Worm (Caenorhabditis elegans) whole organism, young adult: ENCODE data around the gene hlh-15.
A peak's percentile ranks its signal among the peaks of the same experiment; 100 is the strongest.

Source experiments
- B0035.1 ChIP-seq: sonication (generic microtip); optimal IDR thresholded peaks from 2 replicates; lab custom pipeline; 2016; ENCODE audit warnings: missing genetic modification characterization, mild to moderate bottlenecking, missing compliant biosample characterization, missing genotype, missing genetic modification reagents
- F10E7.11 ChIP-seq: sonication (generic microtip); optimal IDR thresholded peaks from 2 replicates; lab custom pipeline; 2017; ENCODE audit warnings: mild to moderate bottlenecking, missing genetic modification characterization, moderate library complexity, missing compliant biosample characterization
- F33H1.4 ChIP-seq: fragments of 200-800 bp; sonication (Bioruptor generic); IDR thresholded peaks from 2 replicates; pipeline ENCODE4 v1.3.6; 2022; ENCODE audit warnings: missing genetic modification reagents, missing genetic modification characterization, missing compliant biosample characterization
- F49E8.2 ChIP-seq: sonication (generic microtip); optimal IDR thresholded peaks from 3 replicates; lab custom pipeline; 2017; ENCODE audit warnings: missing genetic modification characterization, mild to moderate bottlenecking, missing compliant biosample characterization, antibody characterized with exemption, moderate library complexity; ENCODE audit not compliant: insufficient read depth
- F52B5.7 ChIP-seq: sonication (generic microtip); optimal IDR thresholded peaks from 2 replicates; lab custom pipeline; 2016; ENCODE audit warnings: mild to moderate bottlenecking, missing genetic modification characterization, missing compliant biosample characterization
- F55B11.4 ChIP-seq: sonication (generic microtip); optimal IDR thresholded peaks from 2 replicates; lab custom pipeline; 2016; ENCODE audit warnings: missing compliant biosample characterization, missing genetic modification characterization, borderline replicate concordance; ENCODE audit not compliant: insufficient read depth
- T26A5.8 ChIP-seq: sonication (generic microtip); optimal IDR thresholded peaks from 2 replicates; lab custom pipeline; 2016; ENCODE audit warnings: missing genetic modification characterization, missing compliant biosample characterization
- Y53G8AR.9 ChIP-seq: fragments of 200-800 bp; sonication (Bioruptor generic); conservative IDR thresholded peaks from 2 replicates; pipeline ENCODE4 v1.3.6; 2022; ENCODE audit warnings: missing genetic modification reagents, missing genetic modification characterization, missing compliant biosample characterization
- Y67H2A.10 ChIP-seq: fragments of 200-800 bp; sonication (Bioruptor generic); conservative IDR thresholded peaks from 2 replicates; pipeline ENCODE4 v1.3.6; 2022; ENCODE audit warnings: missing genetic modification reagents, missing genetic modification characterization, missing compliant biosample characterization
- ZK185.1 ChIP-seq: sonication (generic microtip); optimal IDR thresholded peaks from 2 replicates; lab custom pipeline; 2016; ENCODE audit warnings: mild to moderate bottlenecking, missing genetic modification characterization, missing compliant biosample characterization; ENCODE audit not compliant: poor library complexity, severe bottlenecking
- akir-1 ChIP-seq: fragments of 200-800 bp; sonication (Bioruptor generic); optimal IDR thresholded peaks from 2 replicates; lab custom pipeline; 2018; ENCODE audit warnings: mild to moderate bottlenecking, missing genetic modification characterization, moderate library complexity, missing compliant biosample characterization
- aptf-2 ChIP-seq: fragments of 200-800 bp; sonication (Bioruptor generic); conservative IDR thresholded peaks from 2 replicates; pipeline ENCODE4 v1.3.6; 2022; ENCODE audit warnings: missing genetic modification reagents, missing genetic modification characterization, missing compliant biosample characterization
- athp-1 ChIP-seq: sonication (generic microtip); optimal IDR thresholded peaks from 2 replicates; lab custom pipeline; 2017; ENCODE audit warnings: mild to moderate bottlenecking, missing genetic modification characterization, missing compliant biosample characterization
- bed-2 ChIP-seq: fragments of 200-800 bp; sonication (Bioruptor generic); IDR thresholded peaks from 2 replicates; pipeline ENCODE4 v1.3.6; 2022; ENCODE audit warnings: missing genetic modification reagents, missing genetic modification characterization, missing compliant biosample characterization
- ceh-100 ChIP-seq: fragments of 200-800 bp; sonication (Bioruptor generic); IDR thresholded peaks from 2 replicates; pipeline ENCODE4 v1.3.6; 2022; ENCODE audit warnings: missing genetic modification reagents, missing genetic modification characterization, missing compliant biosample characterization
- ceh-58 ChIP-seq: fragments of 200-800 bp; sonication (Bioruptor generic); IDR thresholded peaks from 2 replicates; pipeline ENCODE4 v1.3.6; 2022; ENCODE audit warnings: missing genetic modification characterization, missing compliant biosample characterization
- dox-1 ChIP-seq: fragments of 200-800 bp; sonication (Bioruptor generic); IDR thresholded peaks from 2 replicates; pipeline ENCODE4 v1.3.6; 2022; ENCODE audit warnings: missing genetic modification reagents, missing genetic modification characterization, missing compliant biosample characterization
- dpl-1 ChIP-seq: fragments of 150-350 bp; optimal IDR thresholded peaks from 2 replicates; lab custom pipeline; 2014; ENCODE audit warnings: missing biosample characterization, missing genetic modification reagents, missing genetic modification characterization
- efl-1 ChIP-seq: fragments of 150-350 bp; optimal IDR thresholded peaks from 2 replicates; lab custom pipeline; 2014; ENCODE audit warnings: missing biosample characterization, missing genetic modification reagents, missing genetic modification characterization
- gei-17 ChIP-seq: fragments of 200-800 bp; sonication (Bioruptor generic); optimal IDR thresholded peaks from 2 replicates; lab custom pipeline; 2018; ENCODE audit warnings: mild to moderate bottlenecking, missing genetic modification characterization, missing compliant biosample characterization
- let-526 ChIP-seq: fragments of 200-800 bp; sonication (Bioruptor generic); IDR thresholded peaks from 2 replicates; pipeline ENCODE4 v1.3.6; 2022; ENCODE audit warnings: missing genetic modification reagents, missing genetic modification characterization, missing compliant biosample characterization
- lin-40 ChIP-seq: sonication (generic microtip); optimal IDR thresholded peaks from 2 replicates; lab custom pipeline; 2016; ENCODE audit warnings: missing genetic modification characterization, mild to moderate bottlenecking, missing compliant biosample characterization, missing genotype, missing genetic modification reagents
- madf-8 ChIP-seq: fragments of 200-800 bp; sonication (Bioruptor generic); conservative IDR thresholded peaks from 2 replicates; pipeline ENCODE4 v1.3.6; 2022; ENCODE audit warnings: missing genetic modification reagents, missing genetic modification characterization, missing compliant biosample characterization
- mcd-1 ChIP-seq: fragments of 200-800 bp; sonication (Bioruptor generic); IDR thresholded peaks from 2 replicates; pipeline ENCODE4 v1.3.6; 2022; ENCODE audit warnings: missing genetic modification reagents, missing genetic modification characterization, missing compliant biosample characterization
- nfya-1 ChIP-seq: sonication (generic microtip); optimal IDR thresholded peaks from 2 replicates; lab custom pipeline; 2017; ENCODE audit warnings: antibody characterized with exemption, missing compliant biosample characterization, missing genetic modification characterization, borderline replicate concordance; ENCODE audit not compliant: insufficient read depth
- pbrm-1 ChIP-seq: fragments of 200-800 bp; sonication (Bioruptor generic); IDR thresholded peaks from 2 replicates; pipeline ENCODE4 v1.3.6; 2022; ENCODE audit warnings: missing genetic modification reagents, missing genetic modification characterization, missing compliant biosample characterization
- pha-4 ChIP-seq: fragments of 150-350 bp; sonication (generic microtip); optimal IDR thresholded peaks from 2 replicates; lab custom pipeline; 2014; ENCODE audit warnings: missing biosample characterization, missing genetic modification reagents, missing genetic modification characterization
- sdz-38 ChIP-seq: sonication (generic microtip); optimal IDR thresholded peaks from 2 replicates; lab custom pipeline; 2016; ENCODE audit warnings: missing genotype, missing genetic modification characterization, missing compliant biosample characterization
- snpc-1.1 ChIP-seq: sonication (generic microtip); optimal IDR thresholded peaks from 2 replicates; lab custom pipeline; 2017; ENCODE audit warnings: missing genetic modification characterization, mild to moderate bottlenecking, missing compliant biosample characterization, antibody characterized with exemption, moderate library complexity, missing genotype, missing genetic modification reagents; ENCODE audit not compliant: insufficient read depth
- tbp1 ChIP-seq: fragments of 200-800 bp; sonication (Bioruptor generic); optimal IDR thresholded peaks from 2 replicates; lab custom pipeline; 2018; ENCODE audit warnings: mild to moderate bottlenecking, missing genetic modification characterization, missing compliant biosample characterization
- tbx-9 ChIP-seq: sonication (generic microtip); optimal IDR thresholded peaks from 2 replicates; lab custom pipeline; 2016; ENCODE audit warnings: borderline replicate concordance, missing genetic modification characterization, inconsistent platforms, missing compliant biosample characterization
- ztf-26 ChIP-seq: sonication (generic microtip); optimal IDR thresholded peaks from 2 replicates; lab custom pipeline; 2017; ENCODE audit warnings: missing genetic modification characterization, missing compliant biosample characterization

hlh-15 gene

DNA sequence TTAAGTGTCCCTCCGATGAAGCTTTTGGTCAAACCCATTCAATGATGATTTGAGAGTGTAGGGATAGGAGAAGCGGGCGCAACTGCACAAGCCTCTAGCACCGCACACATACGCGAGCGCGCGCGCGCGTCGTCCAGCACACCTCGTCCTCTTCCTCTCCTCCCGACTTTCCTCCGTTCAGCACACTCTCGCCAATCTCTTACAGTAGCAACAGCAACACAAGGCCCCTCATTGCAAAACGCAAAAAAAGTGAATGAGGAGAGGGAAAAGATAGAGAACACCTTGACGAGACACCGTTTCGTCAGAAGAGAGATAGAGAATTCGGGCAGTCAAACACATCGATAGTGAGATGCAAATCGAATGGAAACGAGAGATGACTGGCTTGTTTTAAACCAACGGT is 19.3 kb upstream of the hlh-15 start (continued):
- TF ChIP-seq athp-1: no peak
- no peak for TF ChIP-seq nfya-1 (tag; lab: Kevin White, UChicago)
- peak; percentile 6 for TF ChIP-seq ZK185.1 (tag; lab: Kevin White, UChicago)
- no peak; the same call in 1 of the 2 replicates for TF ChIP-seq mcd-1 (GFP tag; lab: Robert Waterston, UW)
- no peak for TF ChIP-seq pbrm-1 (GFP tag; lab: Robert Waterston, UW)
- TF ChIP-seq snpc-1.1 (tag; lab: Kevin White, UChicago): no peak
- TF ChIP-seq, all 124 proteins: peak for 21

DNA sequence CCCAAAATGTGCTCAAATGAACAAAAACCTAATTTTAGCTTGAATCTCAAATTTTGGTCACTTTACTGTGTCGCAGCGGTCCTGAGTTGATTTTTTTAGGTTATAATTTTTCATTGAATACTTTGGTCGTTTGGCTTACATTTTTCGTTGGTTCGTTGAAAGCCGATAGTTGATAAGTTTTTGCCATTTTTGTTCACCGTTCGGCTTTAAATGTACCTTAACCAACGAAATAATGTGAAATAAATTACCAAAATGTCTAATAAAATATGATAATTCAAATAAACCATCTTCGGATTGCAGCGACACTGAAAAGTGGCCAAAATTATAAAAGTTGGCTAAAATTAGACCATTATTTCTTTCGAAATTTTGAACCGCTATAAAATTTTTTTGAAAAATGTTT is 17.1 kb upstream of the hlh-15 start:
- TF ChIP-seq aptf-2 (GFP tag; lab: Robert Waterston, UW) (no peak), T26A5.8 (tag; lab: Kevin White, UChicago) (no peak), F52B5.7 (no peak), let-526 (GFP tag; lab: Robert Waterston, UW) (no peak), bed-2 (GFP tag; lab: Robert Waterston, UW) (no peak), madf-8 (GFP tag; lab: Robert Waterston, UW) (no peak), efl-1 (GFP tag; lab: Kevin White, UChicago) (no peak), dox-1 (GFP tag; lab: Robert Waterston, UW) (no peak), F55B11.4 (no peak), B0035.1 (tag; lab: Kevin White, UChicago) (no peak), ceh-58 (no peak), pha-4 (tag; lab: Kevin White, UChicago) (no peak)

ce11 chrX:2427404-2427803 is 14.2 kb upstream of the hlh-15 start, which contains the start of gene gcy-31:
Gene gcy-31 (minus strand): TSS chrX:2427504.
- no peak for TF ChIP-seq tbp1
- no peak for TF ChIP-seq sdz-38 (tag; lab: Kevin White, UChicago)
- no peak for TF ChIP-seq Y67H2A.10 (GFP tag; lab: Robert Waterston, UW)
- TF ChIP-seq tbx-9 (tag; lab: Kevin White, UChicago): no peak
- TF ChIP-seq dpl-1: no peak

- TF ChIP-seq dox-1 (GFP tag; lab: Robert Waterston, UW): no peak
- no peak for TF ChIP-seq tbp1
- no peak for TF ChIP-seq ztf-26 (tag; lab: Kevin White, UChicago)
- TF ChIP-seq ceh-100: no peak
- TF ChIP-seq let-526 (GFP tag; lab: Robert Waterston, UW): no peak
- no peak for TF ChIP-seq akir-1 (GFP tag; lab: Kevin White, UChicago)
- no peak for TF ChIP-seq F49E8.2 (tag; lab: Kevin White, UChicago)
- TF ChIP-seq F10E7.11 (tag; lab: Kevin White, UChicago): no peak
- TF ChIP-seq gei-17 (GFP tag; lab: Kevin White, UChicago): no peak
- TF ChIP-seq dpl-1: no peak
- no peak for TF ChIP-seq snpc-1.1 (tag; lab: Kevin White, UChicago)
- TF ChIP-seq lin-40: no peak
- no peak for TF ChIP-seq F52B5.7
- TF ChIP-seq F33H1.4 (GFP tag; lab: Robert Waterston, UW): no peak
- TF ChIP-seq, all 124 proteins: peak for 0
These were observed 13.8 kb upstream of the hlh-15 start for ce11 chrX:2426932-2427331.

DNA sequence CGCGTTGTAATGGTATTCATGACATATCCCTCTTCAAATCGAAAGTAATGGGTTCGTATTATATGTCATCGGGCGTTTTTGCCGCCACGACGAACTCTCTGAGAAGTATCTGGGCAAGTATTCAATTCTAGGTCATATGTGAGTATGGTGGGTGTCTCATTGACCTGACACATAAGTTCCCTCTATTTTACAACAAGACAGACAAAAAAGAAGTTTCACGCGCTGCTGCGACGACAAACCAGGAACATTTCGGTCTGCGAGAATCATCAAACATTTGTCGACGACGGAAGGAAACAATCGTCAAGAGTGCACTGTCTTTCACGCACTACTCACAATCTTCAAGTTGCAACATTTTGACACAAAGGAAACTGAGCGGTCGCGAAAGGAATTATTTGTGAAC is 12.1 kb upstream of the hlh-15 start:
- TF ChIP-seq Y53G8AR.9 (GFP tag; lab: Robert Waterston, UW) (no peak), gei-17 (GFP tag; lab: Kevin White, UChicago) (no peak), tbp1 (no peak)
